Worm (Caenorhabditis elegans) whole organism, L3 larva: Measurements from ENCODE around the gene tmed-10.

Source experiments
- pqm-1 ChIP-seq: fragments of 150-350 bp; optimal IDR thresholded peaks from 2 replicates; lab custom pipeline; 2017; ENCODE audit warnings: missing biosample characterization, missing genetic modification characterization, inconsistent platforms
- tbx-2 ChIP-seq: sonication (generic microtip); optimal IDR thresholded peaks from 2 replicates; lab custom pipeline; 2016; ENCODE audit warnings: mild to moderate bottlenecking, missing genetic modification characterization, missing compliant biosample characterization

DNA sequence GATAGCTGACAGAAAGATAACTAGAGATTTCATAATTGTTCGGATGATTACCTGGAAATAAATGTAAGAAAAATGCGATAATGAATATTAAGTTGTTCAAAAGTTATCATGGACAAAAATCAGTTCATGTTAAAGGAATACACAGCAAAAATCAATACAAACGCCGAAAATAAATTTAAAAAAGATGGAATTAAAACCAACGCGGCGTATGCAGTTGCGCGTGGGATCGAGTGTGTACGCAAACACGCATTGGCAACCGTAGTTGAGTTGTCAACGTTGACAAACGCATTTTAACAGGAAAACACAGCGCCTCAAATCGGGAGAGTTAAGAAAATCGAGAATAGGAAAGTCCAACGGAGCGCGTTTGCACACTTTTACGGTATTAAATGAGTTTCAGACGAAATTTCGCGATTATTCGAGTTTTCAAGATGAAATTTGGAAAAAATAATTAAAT is at the start of gene tmed-10:
- TF ChIP-seq tbx-2 (tag; lab: Kevin White, UChicago), result no peak
- no peak for TF ChIP-seq pqm-1
